Fruit fly (Drosophila melanogaster) whole organism, embryonic: ENCODE data around the gene CG43245.

Experiments used
- CG10366 ChIP-seq: fragments of 200-800 bp; sonication (Bioruptor generic); IDR thresholded peaks from 2 replicates; pipeline ENCODE4 v1.3.6; 2022; ENCODE audit warnings: missing biosample characterization, missing genetic modification characterization
- CG11398 ChIP-seq: fragments of 200-800 bp; sonication (Bioruptor generic); optimal IDR thresholded peaks from 2 replicates; lab custom pipeline; 2016; ENCODE audit warnings: missing biosample characterization, missing genetic modification characterization
- CG11695 ChIP-seq: fragments of 200-800 bp; sonication (Bioruptor generic); IDR thresholded peaks from 3 replicates; pipeline ENCODE4 v1.3.6; 2022; ENCODE audit warnings: missing biosample characterization, missing genetic modification characterization
- CG12155 ChIP-seq: fragments of 200-800 bp; sonication (Bioruptor generic); optimal IDR thresholded peaks from 3 replicates; lab custom pipeline; 2016; ENCODE audit warnings: missing biosample characterization, missing genetic modification characterization
- CG13296 ChIP-seq: fragments of 200-800 bp; sonication (Bioruptor generic); optimal IDR thresholded peaks from 3 replicates; lab custom pipeline; 2018; ENCODE audit warnings: missing biosample characterization, mild to moderate bottlenecking, missing genetic modification characterization
- CG15479 ChIP-seq: fragments of 200-800 bp; sonication (Bioruptor generic); optimal IDR thresholded peaks from 3 replicates; lab custom pipeline; 2019; ENCODE audit warnings: missing biosample characterization, mild to moderate bottlenecking, missing genetic modification characterization, moderate library complexity
- CG16863 ChIP-seq: fragments of 200-800 bp; sonication (Bioruptor generic); optimal IDR thresholded peaks from 3 replicates; lab custom pipeline; 2016; ENCODE audit warnings: missing biosample characterization, missing genetic modification characterization
- CG17186 ChIP-seq: fragments of 200-800 bp; sonication (Bioruptor generic); optimal IDR thresholded peaks from 3 replicates; lab custom pipeline; 2017; ENCODE audit warnings: missing biosample characterization, missing genetic modification reagents, missing genetic modification characterization
- CG17912 ChIP-seq: fragments of 200-800 bp; sonication (Bioruptor generic); optimal IDR thresholded peaks from 2 replicates; lab custom pipeline; 2018; ENCODE audit warnings: missing biosample characterization, mild to moderate bottlenecking, missing genetic modification characterization
- CG2129 ChIP-seq: fragments of 200-800 bp; sonication (Bioruptor generic); IDR thresholded peaks from 2 replicates; pipeline ENCODE4 v1.3.6; 2022; ENCODE audit warnings: missing biosample characterization, missing genetic modification characterization; ENCODE audit not compliant: partially characterized antibody
- CG2202 ChIP-seq: fragments of 200-800 bp; sonication (Bioruptor generic); optimal IDR thresholded peaks from 2 replicates; lab custom pipeline; 2018; ENCODE audit warnings: missing biosample characterization, mild to moderate bottlenecking, missing genetic modification characterization
- CG2712 ChIP-seq: fragments of 200-800 bp; optimal IDR thresholded peaks from 3 replicates; lab custom pipeline; 2019; ENCODE audit warnings: missing biosample characterization, mild to moderate bottlenecking, missing genetic modification characterization, moderate library complexity
- CG31365 ChIP-seq: fragments of 200-800 bp; sonication (Bioruptor generic); optimal IDR thresholded peaks from 2 replicates; lab custom pipeline; 2018; ENCODE audit warnings: missing biosample characterization, mild to moderate bottlenecking, missing genetic modification characterization
- CG34422 ChIP-seq: fragments of 200-800 bp; sonication (Bioruptor generic); IDR thresholded peaks from 3 replicates; pipeline ENCODE4 v1.3.6; 2022; ENCODE audit warnings: missing biosample characterization, missing genetic modification characterization
- CG6683 ChIP-seq: fragments of 200-800 bp; sonication (Bioruptor generic); optimal IDR thresholded peaks from 2 replicates; lab custom pipeline; 2017; ENCODE audit warnings: missing biosample characterization, mild to moderate bottlenecking, missing genetic modification characterization, missing genetic modification reagents
- CG6854 ChIP-seq: fragments of 200-800 bp; sonication (Bioruptor generic); optimal IDR thresholded peaks from 3 replicates; lab custom pipeline; 2017; ENCODE audit warnings: missing biosample characterization, mild to moderate bottlenecking, missing genetic modification characterization
- CG7963 ChIP-seq: fragments of 200-800 bp; sonication (Bioruptor generic); IDR thresholded peaks from 3 replicates; pipeline ENCODE4 v1.3.6; 2022; ENCODE audit warnings: missing biosample characterization, missing genetic modification characterization; ENCODE audit not compliant: partially characterized antibody
- CG8089 ChIP-seq: fragments of 200-800 bp; sonication (Bioruptor generic); optimal IDR thresholded peaks from 3 replicates; lab custom pipeline; 2016; ENCODE audit warnings: missing biosample characterization, missing genetic modification characterization
- CG8765 ChIP-seq: fragments of 200-800 bp; sonication (Bioruptor generic); IDR thresholded peaks from 2 replicates; pipeline ENCODE4 v1.3.6; 2022; ENCODE audit warnings: missing biosample characterization, missing genetic modification characterization
- CG8944 ChIP-seq: fragments of 200-800 bp; sonication (Bioruptor generic); optimal IDR thresholded peaks from 3 replicates; lab custom pipeline; 2016; ENCODE audit warnings: missing biosample characterization, missing genetic modification characterization
- CG9215 ChIP-seq: fragments of 200-800 bp; sonication (Bioruptor generic); IDR thresholded peaks from 2 replicates; pipeline ENCODE4 v1.3.6; 2022; ENCODE audit warnings: missing biosample characterization, missing genetic modification characterization
- Chrac-16 ChIP-seq: fragments of 200-800 bp; sonication (Bioruptor generic); optimal IDR thresholded peaks from 3 replicates; lab custom pipeline; 2016; ENCODE audit warnings: missing biosample characterization, missing genetic modification characterization
- D ChIP-seq, 2 experiments: fragments of 200-800 bp in 1 of 2; fragments of >200 bp in 1 of 2; sonication (Bioruptor generic) in 1 of 2; optimal IDR thresholded peaks; 2 replicates in 1 of 2; 3 replicates in 1 of 2; lab custom pipeline; 2017; ENCODE audit warnings: mild to moderate bottlenecking in 1 of 2, missing biosample characterization in 1 of 2, missing genetic modification characterization in 1 of 2, missing genetic modification reagents in 1 of 2
- Hand ChIP-seq: fragments of 200-800 bp; sonication (Bioruptor generic); optimal IDR thresholded peaks from 2 replicates; lab custom pipeline; 2017; ENCODE audit warnings: mild to moderate bottlenecking, missing biosample characterization, missing genetic modification reagents, missing genetic modification characterization
- Hr51 ChIP-seq, 2 experiments: fragments of 200-800 bp; sonication (Bioruptor generic); optimal IDR thresholded peaks; 2 replicates in 1 of 2; 3 replicates in 1 of 2; lab custom pipeline; 2016 to 2018; ENCODE audit warnings: missing biosample characterization in 2 of 2, missing genetic modification characterization in 2 of 2, mild to moderate bottlenecking in 1 of 2, moderate library complexity in 1 of 2
- Hsf ChIP-seq: fragments of 200-800 bp; sonication (Bioruptor generic); optimal IDR thresholded peaks from 3 replicates; lab custom pipeline; 2016; ENCODE audit warnings: missing biosample characterization, missing genetic modification characterization
- Kr ChIP-seq: fragments of 200-800 bp; sonication (Bioruptor generic); optimal IDR thresholded peaks from 2 replicates; lab custom pipeline; 2017; ENCODE audit warnings: missing biosample characterization, mild to moderate bottlenecking, missing genetic modification characterization
- Poxn ChIP-seq: fragments of 200-800 bp; sonication (Bioruptor generic); IDR thresholded peaks from 2 replicates; pipeline ENCODE4 v1.3.6; 2022; ENCODE audit warnings: missing biosample characterization, missing genetic modification characterization
- ab ChIP-seq: fragments of 200-800 bp; sonication (Bioruptor generic); optimal IDR thresholded peaks from 2 replicates; lab custom pipeline; 2016; ENCODE audit warnings: missing biosample characterization, missing genetic modification characterization
- abd-A ChIP-seq: fragments of 200-800 bp; sonication (Bioruptor generic); optimal IDR thresholded peaks from 3 replicates; lab custom pipeline; 2019; ENCODE audit warnings: missing biosample characterization, mild to moderate bottlenecking, missing genetic modification characterization, moderate library complexity
- corto ChIP-seq: fragments of 200-800 bp; sonication (Bioruptor generic); optimal IDR thresholded peaks from 2 replicates; lab custom pipeline; 2016; ENCODE audit warnings: missing biosample characterization, mild to moderate bottlenecking, missing genetic modification characterization, moderate library complexity
- dimm ChIP-seq: fragments of 200-800 bp; sonication (Bioruptor generic); IDR thresholded peaks from 2 replicates; pipeline ENCODE4 v1.3.6; 2022; ENCODE audit warnings: missing biosample characterization, missing genetic modification characterization
- esg ChIP-seq: fragments of 200-800 bp; sonication (Bioruptor generic); conservative IDR thresholded peaks from 2 replicates; pipeline ENCODE4 v1.3.6; 2022; ENCODE audit warnings: missing biosample characterization, missing genetic modification characterization
- eve ChIP-seq, 2 experiments: fragments of >200 bp; optimal IDR thresholded peaks; 2 replicates each; lab custom pipeline; 2017; ENCODE audit warnings: missing biosample characterization in 2 of 2, missing genetic modification characterization in 2 of 2
- fd96Cb ChIP-seq: fragments of 200-800 bp; sonication (Bioruptor generic); optimal IDR thresholded peaks from 2 replicates; lab custom pipeline; 2018; ENCODE audit warnings: missing biosample characterization, mild to moderate bottlenecking, missing genetic modification characterization, moderate library complexity
- jigr1 ChIP-seq: fragments of 200-800 bp; sonication (Bioruptor generic); IDR thresholded peaks from 3 replicates; pipeline ENCODE4 v1.3.6; 2022; ENCODE audit warnings: missing biosample characterization, missing genetic modification characterization
- lilli ChIP-seq: fragments of 200-800 bp; sonication (Bioruptor generic); optimal IDR thresholded peaks from 3 replicates; lab custom pipeline; 2016; ENCODE audit warnings: missing biosample characterization, missing genetic modification characterization
- lola ChIP-seq, 3 experiments: fragments of >200 bp in 2 of 3; fragments of 200-800 bp in 1 of 3; sonication (Bioruptor generic) in 1 of 3; optimal IDR thresholded peaks; 2 replicates each; lab custom pipeline; 2017 to 2019; ENCODE audit warnings: missing biosample characterization in 3 of 3, missing genetic modification characterization in 3 of 3, mild to moderate bottlenecking in 1 of 3, moderate library complexity in 1 of 3
- nerfin-2 ChIP-seq: fragments of 200-800 bp; sonication (Bioruptor generic); IDR thresholded peaks from 2 replicates; pipeline ENCODE4 v1.3.6; 2022; ENCODE audit warnings: missing biosample characterization, missing genetic modification characterization; ENCODE audit not compliant: partially characterized antibody
- otp ChIP-seq: fragments of 200-800 bp; sonication (Bioruptor generic); IDR thresholded peaks from 3 replicates; pipeline ENCODE4, ENCODE4 v1.3.6; 2022; ENCODE audit warnings: missing biosample characterization, missing genetic modification characterization
- pho ChIP-seq: fragments of 200-800 bp; sonication (Bioruptor generic); optimal IDR thresholded peaks from 2 replicates; lab custom pipeline; 2016; ENCODE audit warnings: missing biosample characterization, missing genetic modification characterization
- ranshi ChIP-seq: fragments of 200-800 bp; sonication (Bioruptor generic); IDR thresholded peaks from 2 replicates; pipeline ENCODE4 v1.3.6; 2022; ENCODE audit warnings: missing biosample characterization, missing genetic modification characterization
- schlank ChIP-seq: fragments of 200-800 bp; sonication (Bioruptor generic); optimal IDR thresholded peaks from 2 replicates; lab custom pipeline; 2018; ENCODE audit warnings: missing biosample characterization, mild to moderate bottlenecking, missing genetic modification characterization
- shn ChIP-seq: fragments of 200-800 bp; sonication (Bioruptor generic); optimal IDR thresholded peaks from 3 replicates; lab custom pipeline; 2016; ENCODE audit warnings: missing biosample characterization, missing genetic modification characterization
- sob ChIP-seq: fragments of 200-800 bp; sonication (Bioruptor generic); IDR thresholded peaks from 2 replicates; pipeline ENCODE4 v1.3.6; 2022; ENCODE audit warnings: missing biosample characterization, missing genetic modification characterization
- toy ChIP-seq: fragments of 200-800 bp; sonication (Bioruptor generic); IDR thresholded peaks from 2 replicates; pipeline ENCODE4 v1.3.6; 2022; ENCODE audit warnings: missing biosample characterization, missing genetic modification characterization
- unpg ChIP-seq: fragments of 200-800 bp; sonication (Bioruptor generic); optimal IDR thresholded peaks from 3 replicates; lab custom pipeline; 2018; ENCODE audit warnings: missing biosample characterization, mild to moderate bottlenecking, missing genetic modification characterization, moderate library complexity
- wdn ChIP-seq: fragments of 200-800 bp; sonication (Bioruptor generic); IDR thresholded peaks from 2 replicates; pipeline ENCODE4 v1.3.6; 2022; ENCODE audit warnings: missing biosample characterization, missing genetic modification characterization
- wor ChIP-seq: fragments of 200-800 bp; sonication (Bioruptor generic); IDR thresholded peaks from 2 replicates; pipeline ENCODE4 v1.3.6; 2022; ENCODE audit warnings: missing biosample characterization, missing genetic modification characterization
- zen ChIP-seq: fragments of 200-800 bp; sonication (Bioruptor generic); optimal IDR thresholded peaks from 3 replicates; lab custom pipeline; 2018; ENCODE audit warnings: missing biosample characterization, mild to moderate bottlenecking, missing genetic modification characterization, moderate library complexity
- zfh1 ChIP-seq: fragments of 200-800 bp; sonication (Bioruptor generic); IDR thresholded peaks from 3 replicates; pipeline ENCODE4 v1.3.6; 2022; ENCODE audit warnings: missing biosample characterization, missing genetic modification characterization

Gene CG43245

dm6 chr3L:10752588-10753057 lies 19.1 kb upstream of the CG43245 start (continued):
- TF ChIP-seq wor (GFP tag; lab: Robert Waterston, UW) (peak; percentile 91), CG11695 (peak; percentile 98), wdn (GFP tag; lab: Robert Waterston, UW) (peak; percentile 93), CG2129 (GFP tag; lab: Robert Waterston, UW) (no peak), sob (GFP tag; lab: Robert Waterston, UW) (peak; percentile 95), CG7963 (no peak), jigr1 (GFP tag; lab: Robert Waterston, UW) (peak; percentile 88), corto (GFP tag; lab: Kevin White, UChicago) (peak; percentile 24), CG13296 (peak; percentile 98), nerfin-2 (GFP tag; lab: Robert Waterston, UW) (no peak), ranshi (GFP tag; lab: Robert Waterston, UW) (peak; percentile 94), schlank (peak; percentile 87), CG12155 (GFP tag; lab: Kevin White, UChicago) (peak; percentile 94), CG2202 (tag; lab: Kevin White, UChicago) (peak; percentile 67), CG8765 (GFP tag; lab: Robert Waterston, UW) (peak; percentile 66; the same call in 1 of the 2 replicates), lilli (GFP tag; lab: Kevin White, UChicago) (peak; percentile 91), pho (GFP tag; lab: Kevin White, UChicago) (peak; percentile 86), unpg (GFP tag; lab: Kevin White, UChicago) (peak; percentile 98), eve (GFP tag; optimal IDR thresholded peaks at IDR 0.05; lab: Kevin White, UChicago) (peak in 1 of 2 experiments; percentile 97), CG9215 (GFP tag; lab: Robert Waterston, UW) (peak; percentile 96), Hand (GFP tag; lab: Kevin White, UChicago) (peak; percentile 86), CG16863 (peak; percentile 52), zen (tag; lab: Kevin White, UChicago) (peak; percentile 92), CG6854 (GFP tag; lab: Kevin White, UChicago) (peak; percentile 96), toy (GFP tag; lab: Robert Waterston, UW) (peak; percentile 92), esg (GFP tag; lab: Robert Waterston, UW) (peak; percentile 96), CG10366 (GFP tag; lab: Robert Waterston, UW) (peak; percentile 91), otp (GFP tag; lab: Robert Waterston, UW) (peak; percentile 73), shn (peak; percentile 36), zfh1 (peak; percentile 86), Chrac-16 (GFP tag; lab: Kevin White, UChicago) (peak; percentile 92), CG6683 (GFP tag; lab: Kevin White, UChicago) (peak; percentile 94), abd-A (tag; lab: Kevin White, UChicago) (peak; percentile 73), CG11398 (peak; percentile 18), CG34422 (peak; percentile 93), CG8089 (GFP tag; lab: Kevin White, UChicago) (peak; percentile 39), fd96Cb (tag; lab: Kevin White, UChicago) (peak; percentile 96), dimm (GFP tag; lab: Robert Waterston, UW) (peak; percentile 72), CG15479 (peak; percentile 3), Kr (GFP tag; lab: Kevin White, UChicago) (no peak)

- TF ChIP-seq Hr51 (GFP tag; optimal IDR thresholded peaks at IDR 0.05; lab: Kevin White, UChicago), result peak in 1 of 2 experiments; percentile 5
- no peak for TF ChIP-seq Poxn (GFP tag; lab: Robert Waterston, UW)
- no peak for TF ChIP-seq CG13296
- no peak for TF ChIP-seq CG17912
- no peak for TF ChIP-seq ab (GFP tag; lab: Kevin White, UChicago)
- no peak for TF ChIP-seq CG31365 (tag; lab: Kevin White, UChicago)
- no peak for TF ChIP-seq D (optimal IDR thresholded peaks at IDR 0.05; lab: Kevin White, UChicago)
- peak; percentile 30 for TF ChIP-seq D (GFP tag; optimal IDR thresholded peaks at IDR 0.05; lab: Kevin White, UChicago)
- 0 out of 2 replicates have a peak, but pooled peaks have one; percentile 11 for TF ChIP-seq CG8765 (GFP tag; lab: Robert Waterston, UW)
- peak; percentile 11 for TF ChIP-seq Hsf
- peak in 1 of 3 experiments; percentile 23 for TF ChIP-seq lola (GFP tag; optimal IDR thresholded peaks at IDR 0.05; lab: Kevin White, UChicago)
- TF ChIP-seq CG17186 (GFP tag; lab: Kevin White, UChicago), result no peak
- TF ChIP-seq CG2712 (tag; lab: Kevin White, UChicago), result no peak
- no peak for TF ChIP-seq CG8944 (GFP tag; lab: Kevin White, UChicago)
Observed at dm6 chr3L:10756082-10756481, 15.6 kb upstream of the CG43245 start.
